Fruit fly (Drosophila melanogaster): ENCODE results near the gene CalpC.

CalpC gene

dm6 chrX:16332615-16333288 lies 7.2 kb downstream of the CalpC start (continued):
- TF ChIP-seq klu (GFP tag; IDR thresholded peaks at IDR 0.05) = peak; percentile 84
- TF ChIP-seq bbx (GFP tag; IDR thresholded peaks at IDR 0.05; ENCODE audit: partially characterized antibody) = no peak
- TF ChIP-seq CG31365 (tag; optimal IDR thresholded peaks at IDR 0.05) = peak; percentile 84
- no peak for TF ChIP-seq inv (GFP tag; IDR thresholded peaks at IDR 0.05; ENCODE audit: partially characterized antibody)
- TF ChIP-seq amos (GFP tag; IDR thresholded peaks at IDR 0.05; ENCODE audit: partially characterized antibody) = no peak
- peak; percentile 88 for TF ChIP-seq ci (GFP tag; IDR thresholded peaks at IDR 0.05)
- peak; percentile 73 for TF ChIP-seq CG31388 (GFP tag; optimal IDR thresholded peaks at IDR 0.05)
- TF ChIP-seq sr (GFP tag; IDR thresholded peaks at IDR 0.05) = no peak; the same call in 2 of the 3 replicates
- peak; percentile 98 for TF ChIP-seq CG18262 (tag; optimal IDR thresholded peaks at IDR 0.05)
- TF ChIP-seq gfzf (GFP tag; optimal IDR thresholded peaks at IDR 0.05) = no peak
- peak; percentile 97 for TF ChIP-seq CG10209 (GFP tag; optimal IDR thresholded peaks at IDR 0.05)
- TF ChIP-seq CG33213 (GFP tag; optimal IDR thresholded peaks at IDR 0.05) = peak; percentile 92
- TF ChIP-seq Xrp1 (GFP tag; IDR thresholded peaks at IDR 0.05) = peak; percentile 94
- peak; percentile 93 for TF ChIP-seq disco-r (GFP tag; optimal IDR thresholded peaks at IDR 0.05)
- TF ChIP-seq Dref (GFP tag; IDR thresholded peaks at IDR 0.05) = 0 out of 2 replicates have a peak, but pooled peaks have one; percentile 6
- TF ChIP-seq CG10267 (tag; optimal IDR thresholded peaks at IDR 0.05) = peak; percentile 92
- peak; percentile 94 for TF ChIP-seq kni (GFP tag; optimal IDR thresholded peaks at IDR 0.05)
- peak; percentile 94 for TF ChIP-seq Atf6 (GFP tag; IDR thresholded peaks at IDR 0.05)
- TF ChIP-seq CG4854 (GFP tag; optimal IDR thresholded peaks at IDR 0.05) = peak; percentile 93
- no peak for TF ChIP-seq sna (GFP tag; IDR thresholded peaks at IDR 0.05; ENCODE audit: partially characterized antibody)
- peak; percentile 95 for TF ChIP-seq caup (GFP tag; optimal IDR thresholded peaks at IDR 0.05; ENCODE audit: severe bottlenecking)
- peak; percentile 64; the same call in 1 of the 2 replicates for TF ChIP-seq CG4360 (GFP tag; IDR thresholded peaks at IDR 0.05)
- peak; percentile 93 for TF ChIP-seq CG16815 (GFP tag; optimal IDR thresholded peaks at IDR 0.05)
- peak in 1 of 2 experiments; percentile 98 for TF ChIP-seq Eip74EF (GFP tag; optimal IDR thresholded peaks at IDR 0.05)
- TF ChIP-seq CG1024 (GFP tag; IDR thresholded peaks at IDR 0.05) = peak; percentile 61
- TF ChIP-seq Mes4 (GFP tag; optimal IDR thresholded peaks at IDR 0.05) = peak; percentile 96
- peak; percentile 94 for TF ChIP-seq CG10431 (GFP tag; optimal IDR thresholded peaks at IDR 0.05)
- TF ChIP-seq CG8281 (tag; optimal IDR thresholded peaks at IDR 0.05) = peak; percentile 91
- TF ChIP-seq CG15073 (GFP tag; optimal IDR thresholded peaks at IDR 0.05) = peak; percentile 62
- peak in 1 of 3 experiments; percentile 97 for TF ChIP-seq lola (GFP tag; optimal IDR thresholded peaks at IDR 0.05)
- TF ChIP-seq CG6272 (GFP tag; IDR thresholded peaks at IDR 0.05) = peak; percentile 84
- peak; percentile 92 for TF ChIP-seq CG1647 (GFP tag; optimal IDR thresholded peaks at IDR 0.05)
- TF ChIP-seq Taf1 (GFP tag; IDR thresholded peaks at IDR 0.05) = peak; percentile 81
- TF ChIP-seq Ravus (GFP tag; IDR thresholded peaks at IDR 0.05) = peak; percentile 70
- peak; percentile 86 for TF ChIP-seq Awh (GFP tag; IDR thresholded peaks at IDR 0.05)
- peak; percentile 78 for TF ChIP-seq NFAT (GFP tag; IDR thresholded peaks at IDR 0.05)
- peak; percentile 97 for TF ChIP-seq CG18619 (GFP tag; optimal IDR thresholded peaks at IDR 0.05)
- TF ChIP-seq CG30431 (GFP tag; optimal IDR thresholded peaks at IDR 0.05) = peak; percentile 92
- peak; percentile 85 for TF ChIP-seq ab (GFP tag; optimal IDR thresholded peaks at IDR 0.05)
- no peak; the same call in 1 of the 2 replicates for TF ChIP-seq Dip2 (GFP tag; IDR thresholded peaks at IDR 0.05)
- peak; percentile 96 for TF ChIP-seq NfI (GFP tag; optimal IDR thresholded peaks at IDR 0.05)
- TF ChIP-seq ssp (GFP tag; IDR thresholded peaks at IDR 0.05) = peak; percentile 80
- peak; percentile 94 for TF ChIP-seq shn (GFP tag; optimal IDR thresholded peaks at IDR 0.05)
- TF ChIP-seq p53 (GFP tag; optimal IDR thresholded peaks at IDR 0.05) = peak; percentile 81
- TF ChIP-seq toy (GFP tag; IDR thresholded peaks at IDR 0.05) = peak; percentile 80
- peak; percentile 94 for TF ChIP-seq cwo (GFP tag; optimal IDR thresholded peaks at IDR 0.05)
- peak; percentile 93 for TF ChIP-seq pnt (GFP tag; optimal IDR thresholded peaks at IDR 0.05)
- peak; percentile 84 for TF ChIP-seq ase (GFP tag; IDR thresholded peaks at IDR 0.05)
- peak; percentile 94 for TF ChIP-seq salm (tag; optimal IDR thresholded peaks at IDR 0.05)
